Fruit fly (Drosophila melanogaster): Measurements from ENCODE around the gene CG7443.

dm6 chr3R:8279970-8280369 is 44.1 kb upstream of the CG7443 start:
- no peak for TF ChIP-seq CG31627 (GFP tag; optimal IDR thresholded peaks at IDR 0.05)
- no peak for TF ChIP-seq CG8632 (GFP tag; optimal IDR thresholded peaks at IDR 0.05)
- no peak for TF ChIP-seq vri (GFP tag; optimal IDR thresholded peaks at IDR 0.05)
- no peak for TF ChIP-seq fd59A (GFP tag; optimal IDR thresholded peaks at IDR 0.05)
- no peak for TF ChIP-seq CG11762 (GFP tag; optimal IDR thresholded peaks at IDR 0.05; ENCODE audit: insufficient read depth)
- no peak for TF ChIP-seq CG6854 (GFP tag; optimal IDR thresholded peaks at IDR 0.05)
- no peak for TF ChIP-seq pdm3 (GFP tag; optimal IDR thresholded peaks at IDR 0.05)
- no peak for TF ChIP-seq Hr39 (GFP tag; optimal IDR thresholded peaks at IDR 0.05)
- no peak for TF ChIP-seq CG6808 (GFP tag; optimal IDR thresholded peaks at IDR 0.05)
- no peak for TF ChIP-seq CG6163 (GFP tag; IDR thresholded peaks at IDR 0.05)

Measured in whole organism, prepupa.